Worm (Caenorhabditis elegans) whole organism, midembryonic: Measurements from ENCODE around the gene fbxa-208.
A peak's percentile ranks its signal among the peaks of the same experiment; 100 is the strongest.
"Not testable (repeated sequence)": the region's sequence is repeated elsewhere in the genome, so short reads cannot be mapped to it uniquely, and the experiment has no call there.

ENCODE experiments used
- T22C8.4 ChIP-seq: fragments of 200-800 bp; sonication (Bioruptor generic); IDR thresholded peaks from 2 replicates; pipeline ENCODE4 v1.3.6; 2022; ENCODE audit warnings: missing genetic modification characterization, missing compliant biosample characterization
- cog-1 ChIP-seq: sonication (generic microtip); optimal IDR thresholded peaks from 2 replicates; lab custom pipeline; 2016; ENCODE audit warnings: missing genetic modification characterization, missing compliant biosample characterization
- flt-1 ChIP-seq: fragments of 200-800 bp; sonication (Bioruptor generic); IDR thresholded peaks from 2 replicates; pipeline ENCODE4 v1.3.6; 2022; ENCODE audit warnings: missing genetic modification characterization, missing compliant biosample characterization
- klf-2 ChIP-seq: fragments of 200-800 bp; sonication (Bioruptor generic); conservative IDR thresholded peaks from 2 replicates; pipeline ENCODE4 v1.3.6; 2022; ENCODE audit warnings: missing genetic modification reagents, missing genetic modification characterization, missing compliant biosample characterization
- med-1 ChIP-seq: sonication (generic microtip); optimal IDR thresholded peaks from 2 replicates; lab custom pipeline; 2017; ENCODE audit warnings: missing genetic modification characterization, mild to moderate bottlenecking, missing compliant biosample characterization, antibody characterized with exemption, missing genetic modification reagents; ENCODE audit not compliant: insufficient read depth
- ref-1 ChIP-seq: fragments of 200-800 bp; sonication (Bioruptor generic); conservative IDR thresholded peaks from 2 replicates; pipeline ENCODE4 v1.3.6; 2022; ENCODE audit warnings: missing genetic modification reagents, missing genetic modification characterization, missing compliant biosample characterization
- tab-1 ChIP-seq: fragments of 200-800 bp; sonication (Bioruptor generic); IDR thresholded peaks from 2 replicates; pipeline ENCODE4 v1.3.6; 2022; ENCODE audit warnings: missing genetic modification characterization, missing compliant biosample characterization
- ztf-23 ChIP-seq: fragments of 200-800 bp; sonication (Bioruptor generic); IDR thresholded peaks from 2 replicates; pipeline ENCODE4 v1.3.6; 2022; ENCODE audit warnings: missing genetic modification reagents, missing genetic modification characterization, missing compliant biosample characterization
- ztf-29 ChIP-seq: fragments of 200-800 bp; sonication (Bioruptor generic); IDR thresholded peaks from 2 replicates; pipeline ENCODE4 v1.3.6; 2022; ENCODE audit warnings: missing genetic modification reagents, missing genetic modification characterization, missing compliant biosample characterization

The fbxa-208 gene

ce11 chrIII:1256519-1256918 is at the start of gene fbxa-208:
Gene fbxa-208 (plus strand): TSS chrIII:1256819.
- TF ChIP-seq T22C8.4 (GFP tag; lab: Robert Waterston, UW); cog-1 (tag; lab: Kevin White, UChicago); ztf-29 (GFP tag; lab: Robert Waterston, UW): not testable (repeated sequence)

DNA sequence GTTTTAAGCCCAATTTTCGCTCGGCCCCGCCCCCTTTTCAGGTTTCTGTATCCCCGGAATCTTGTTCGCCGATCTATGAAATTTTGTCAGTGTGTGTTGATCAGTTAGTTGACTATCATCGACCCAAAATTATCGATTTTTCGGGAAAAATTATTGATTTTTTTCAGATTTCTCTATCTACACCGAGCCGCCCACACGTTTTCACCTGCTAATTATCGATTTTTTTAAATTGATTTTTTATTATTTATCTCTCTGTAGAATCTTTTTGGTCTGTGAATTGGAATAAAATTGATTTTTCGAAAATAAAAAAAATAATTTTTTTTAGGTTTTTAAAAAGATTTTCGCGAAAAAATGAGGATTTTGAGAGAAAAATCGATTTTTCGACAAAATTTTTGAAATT is 49.6 kb upstream of the fbxa-208 start:
- peak; percentile 82 for TF ChIP-seq T22C8.4 (GFP tag; lab: Robert Waterston, UW)
- TF ChIP-seq cog-1 (tag; lab: Kevin White, UChicago) = no peak

DNA sequence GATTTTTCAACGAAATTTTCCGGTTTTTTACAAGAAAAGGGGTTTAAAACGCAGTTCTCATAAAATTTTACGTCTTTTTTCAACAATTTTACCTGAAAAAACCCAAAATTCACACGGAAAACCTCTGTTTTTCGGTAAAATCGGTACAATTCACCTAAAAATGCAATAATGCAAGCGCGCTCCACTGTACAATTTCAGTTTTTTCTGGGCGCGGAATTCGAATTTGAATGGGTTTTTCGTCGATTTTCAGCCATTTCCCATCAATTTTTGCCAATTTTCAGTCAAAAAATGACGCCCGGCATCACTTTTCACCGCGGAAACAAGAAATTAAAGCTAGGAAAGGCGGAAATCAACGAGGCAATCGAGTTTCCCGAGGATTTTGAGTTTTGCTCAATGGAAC is 48.8 kb upstream of the fbxa-208 start, which contains the start of gene orc-3:
TSS of gene orc-3 (plus strand) at position 282 of the 400 bp plus-strand sequence.
- TF ChIP-seq flt-1 (GFP tag; lab: Robert Waterston, UW) = no peak
- no peak for TF ChIP-seq ztf-23 (GFP tag; lab: Robert Waterston, UW)
- no peak for TF ChIP-seq cog-1 (tag; lab: Kevin White, UChicago)
- TF ChIP-seq T22C8.4 (GFP tag; lab: Robert Waterston, UW) = no peak
- no peak for TF ChIP-seq tab-1 (GFP tag; lab: Robert Waterston, UW)
- no peak for TF ChIP-seq ref-1
- no peak for TF ChIP-seq klf-2

DNA sequence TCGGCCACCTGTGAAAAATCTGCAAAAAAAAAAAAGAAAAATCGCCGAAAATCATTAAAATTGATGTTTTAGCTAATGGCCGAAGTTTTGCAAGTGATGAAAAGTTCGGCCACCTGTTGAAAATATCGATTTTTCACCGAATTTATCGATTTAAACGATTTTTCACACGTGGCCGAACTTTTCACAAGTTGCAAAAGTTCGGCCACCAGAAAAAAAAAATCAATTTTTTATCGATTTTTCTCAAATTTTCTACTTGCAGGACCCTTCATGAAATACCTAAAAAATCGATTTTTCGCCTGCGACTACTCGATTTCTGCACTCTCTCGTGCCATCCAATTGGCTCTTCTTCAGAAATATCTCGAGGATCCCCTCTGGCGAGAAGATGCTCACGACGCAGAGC is 46.0 kb upstream of the fbxa-208 start:
- TF ChIP-seq T22C8.4 (GFP tag; lab: Robert Waterston, UW) (peak; percentile 61), cog-1 (tag; lab: Kevin White, UChicago) (no peak), flt-1 (GFP tag; lab: Robert Waterston, UW) (no peak)

DNA sequence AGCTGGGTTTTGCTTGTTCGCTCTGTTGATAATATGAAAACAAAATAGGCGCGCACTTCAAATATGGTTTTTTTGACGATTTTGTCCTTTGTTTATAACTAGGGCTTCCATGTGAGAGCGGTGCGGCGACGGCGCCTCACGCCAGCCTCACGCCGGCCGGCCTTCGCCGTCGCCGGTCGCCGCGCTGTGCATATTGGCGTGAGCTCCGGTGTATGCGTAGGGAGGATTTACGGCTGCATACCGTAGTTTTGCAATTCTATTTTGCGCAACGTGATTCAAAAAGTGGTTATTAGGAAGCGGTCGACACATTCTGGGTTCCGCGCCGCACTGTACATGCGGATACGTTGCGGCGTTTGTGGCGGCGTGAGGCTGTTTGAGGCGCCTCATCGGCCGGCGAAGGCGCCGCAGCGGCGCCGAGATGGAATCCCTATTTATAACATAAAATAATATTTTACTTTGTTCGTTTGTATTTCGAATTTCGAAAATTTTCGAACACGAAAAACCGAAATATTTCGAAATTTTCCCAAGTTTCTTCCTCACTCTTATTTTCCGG is 42.4 kb upstream of the fbxa-208 start:
- TF ChIP-seq klf-2 (0 out of 2 replicates have a peak, but pooled peaks have one; percentile 43), T22C8.4 (GFP tag; lab: Robert Waterston, UW) (no peak)

- TF ChIP-seq T22C8.4 (GFP tag; lab: Robert Waterston, UW) (no peak), cog-1 (tag; lab: Kevin White, UChicago) (no peak), ztf-23 (GFP tag; lab: Robert Waterston, UW) (no peak), ref-1 (no peak), med-1 (GFP tag; lab: Kevin White, UChicago) (no peak), ztf-29 (GFP tag; lab: Robert Waterston, UW) (no peak), klf-2 (no peak), flt-1 (GFP tag; lab: Robert Waterston, UW) (no peak), tab-1 (GFP tag; lab: Robert Waterston, UW) (no peak)
Measured at ce11 chrIII:1214680-1215079, 41.9 kb upstream of the fbxa-208 start, which contains the start of gene Y119D3B.21. Gene Y119D3B.21 (plus strand): TSS chrIII:1215000.

DNA sequence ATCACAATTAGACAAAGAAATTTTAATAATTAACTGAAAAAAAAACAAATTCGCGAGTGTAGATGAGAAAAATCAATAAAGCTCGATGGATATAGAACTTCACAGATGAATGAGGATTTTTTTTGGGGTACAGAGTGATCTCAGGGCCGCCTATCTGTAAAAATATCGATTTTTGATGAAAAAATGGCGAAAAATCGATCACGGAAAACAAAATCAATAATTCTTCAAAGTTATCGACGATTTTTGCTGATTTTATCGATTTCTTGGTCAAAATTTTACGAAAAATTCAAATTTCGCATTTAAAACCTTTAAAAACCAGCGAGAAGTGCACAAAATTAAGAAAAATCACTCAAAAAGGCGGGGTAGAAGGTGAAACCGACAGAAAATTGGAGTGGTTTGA is 40.5 kb upstream of the fbxa-208 start:
- no peak for TF ChIP-seq ztf-29 (GFP tag; lab: Robert Waterston, UW)
- TF ChIP-seq T22C8.4 (GFP tag; lab: Robert Waterston, UW) = peak; percentile 56

- TF ChIP-seq tab-1 (GFP tag; lab: Robert Waterston, UW) (peak; percentile 83; the same call in 1 of the 2 replicates), cog-1 (tag; lab: Kevin White, UChicago) (no peak), ztf-29 (GFP tag; lab: Robert Waterston, UW) (peak; percentile 72; the same call in 1 of the 2 replicates), ztf-23 (GFP tag; lab: Robert Waterston, UW) (peak; percentile 60), med-1 (GFP tag; lab: Kevin White, UChicago) (no peak), T22C8.4 (GFP tag; lab: Robert Waterston, UW) (no peak), klf-2 (0 out of 2 replicates have a peak, but pooled peaks have one; percentile 26), flt-1 (GFP tag; lab: Robert Waterston, UW) (peak; percentile 75; the same call in 1 of the 2 replicates), ref-1 (peak; percentile 32; the same call in 1 of the 2 replicates)
Measured at ce11 chrIII:1218221-1218620, 38.4 kb upstream of the fbxa-208 start.

ce11 chrIII:1218998-1219397 is 37.6 kb upstream of the fbxa-208 start:
- TF ChIP-seq cog-1 (tag; lab: Kevin White, UChicago) (no peak), ztf-29 (GFP tag; lab: Robert Waterston, UW) (no peak), T22C8.4 (GFP tag; lab: Robert Waterston, UW) (no peak), ztf-23 (GFP tag; lab: Robert Waterston, UW) (no peak), tab-1 (GFP tag; lab: Robert Waterston, UW) (no peak), ref-1 (no peak), klf-2 (no peak), med-1 (GFP tag; lab: Kevin White, UChicago) (no peak), flt-1 (GFP tag; lab: Robert Waterston, UW) (no peak)

- no peak for TF ChIP-seq flt-1 (GFP tag; lab: Robert Waterston, UW)
- no peak for TF ChIP-seq T22C8.4 (GFP tag; lab: Robert Waterston, UW)
- no peak for TF ChIP-seq med-1 (GFP tag; lab: Kevin White, UChicago)
- no peak for TF ChIP-seq klf-2
- no peak for TF ChIP-seq tab-1 (GFP tag; lab: Robert Waterston, UW)
- TF ChIP-seq ztf-29 (GFP tag; lab: Robert Waterston, UW) = no peak
- no peak for TF ChIP-seq ztf-23 (GFP tag; lab: Robert Waterston, UW)
- TF ChIP-seq ref-1 = no peak
Measured at ce11 chrIII:1220012-1220411, 36.6 kb upstream of the fbxa-208 start.

DNA sequence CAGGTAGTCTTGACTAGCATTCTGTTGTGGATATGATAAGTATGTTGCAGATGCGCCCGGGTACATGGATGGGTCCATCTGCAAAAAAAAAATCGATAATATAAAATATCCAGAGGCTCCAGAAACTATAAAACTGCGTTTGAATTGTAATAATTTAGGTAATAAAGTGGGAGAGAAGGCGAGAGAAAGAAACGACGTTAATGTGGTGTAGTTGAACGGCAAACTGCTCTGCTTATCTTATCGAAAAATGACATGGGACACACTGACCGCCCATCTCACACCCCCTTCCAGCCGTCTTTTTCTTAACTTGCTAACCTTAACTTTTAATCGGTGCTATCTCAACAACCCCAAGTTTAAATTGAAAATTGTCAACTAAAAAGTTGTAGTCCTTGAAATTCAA is 34.6 kb upstream of the fbxa-208 start:
- TF ChIP-seq ztf-23 (GFP tag; lab: Robert Waterston, UW) = no peak
- TF ChIP-seq T22C8.4 (GFP tag; lab: Robert Waterston, UW) = 0 out of 2 replicates have a peak, but pooled peaks have one; percentile 45
